Worm (Caenorhabditis elegans) whole organism, midembryonic: ENCODE measurements around the gene qui-1.

ENCODE experiments used
- flt-1 ChIP-seq: fragments of 200-800 bp; sonication (Bioruptor generic); IDR thresholded peaks from 2 replicates; pipeline ENCODE4 v1.3.6; 2022; ENCODE audit warnings: missing genetic modification characterization, missing compliant biosample characterization
- tab-1 ChIP-seq: fragments of 200-800 bp; sonication (Bioruptor generic); IDR thresholded peaks from 2 replicates; pipeline ENCODE4 v1.3.6; 2022; ENCODE audit warnings: missing genetic modification characterization, missing compliant biosample characterization

- TF ChIP-seq flt-1 (GFP tag; lab: Robert Waterston, UW) (no peak), tab-1 (GFP tag; lab: Robert Waterston, UW) (no peak)
Observed at ce11 chrIV:13575673-13576072, 14.0 kb downstream of the qui-1 start.
